Worm (Caenorhabditis elegans) whole organism, midembryonic: Measurements from ENCODE around the gene srz-66.

Experiments
- T22C8.4 ChIP-seq: fragments of 200-800 bp; sonication (Bioruptor generic); IDR thresholded peaks from 2 replicates; pipeline ENCODE4 v1.3.6; 2022; ENCODE audit warnings: missing genetic modification characterization, missing compliant biosample characterization
- cog-1 ChIP-seq: sonication (generic microtip); optimal IDR thresholded peaks from 2 replicates; lab custom pipeline; 2016; ENCODE audit warnings: missing genetic modification characterization, missing compliant biosample characterization
- flt-1 ChIP-seq: fragments of 200-800 bp; sonication (Bioruptor generic); IDR thresholded peaks from 2 replicates; pipeline ENCODE4 v1.3.6; 2022; ENCODE audit warnings: missing genetic modification characterization, missing compliant biosample characterization
- klf-2 ChIP-seq: fragments of 200-800 bp; sonication (Bioruptor generic); conservative IDR thresholded peaks from 2 replicates; pipeline ENCODE4 v1.3.6; 2022; ENCODE audit warnings: missing genetic modification reagents, missing genetic modification characterization, missing compliant biosample characterization
- med-1 ChIP-seq: sonication (generic microtip); optimal IDR thresholded peaks from 2 replicates; lab custom pipeline; 2017; ENCODE audit warnings: missing genetic modification characterization, mild to moderate bottlenecking, missing compliant biosample characterization, antibody characterized with exemption, missing genetic modification reagents; ENCODE audit not compliant: insufficient read depth
- ref-1 ChIP-seq: fragments of 200-800 bp; sonication (Bioruptor generic); conservative IDR thresholded peaks from 2 replicates; pipeline ENCODE4 v1.3.6; 2022; ENCODE audit warnings: missing genetic modification reagents, missing genetic modification characterization, missing compliant biosample characterization
- tab-1 ChIP-seq: fragments of 200-800 bp; sonication (Bioruptor generic); IDR thresholded peaks from 2 replicates; pipeline ENCODE4 v1.3.6; 2022; ENCODE audit warnings: missing genetic modification characterization, missing compliant biosample characterization
- ztf-23 ChIP-seq: fragments of 200-800 bp; sonication (Bioruptor generic); IDR thresholded peaks from 2 replicates; pipeline ENCODE4 v1.3.6; 2022; ENCODE audit warnings: missing genetic modification reagents, missing genetic modification characterization, missing compliant biosample characterization
- ztf-29 ChIP-seq: fragments of 200-800 bp; sonication (Bioruptor generic); IDR thresholded peaks from 2 replicates; pipeline ENCODE4 v1.3.6; 2022; ENCODE audit warnings: missing genetic modification reagents, missing genetic modification characterization, missing compliant biosample characterization

srz-66 gene

ce11 chrV:17182045-17182444 lies 14.7 kb upstream of the srz-66 start, which contains the start of gene srh-159:
Gene srh-159, plus strand, starts transcription at chrV:17182345.
- no peak for TF ChIP-seq flt-1 (GFP tag; lab: Robert Waterston, UW)
- TF ChIP-seq ref-1 (GFP tag; lab: Robert Waterston, UW): no peak
- TF ChIP-seq ztf-23 (GFP tag; lab: Robert Waterston, UW): no peak
- TF ChIP-seq klf-2 (GFP tag; lab: Robert Waterston, UW): no peak
- TF ChIP-seq tab-1 (GFP tag; lab: Robert Waterston, UW): no peak
- no peak for TF ChIP-seq med-1
- no peak for TF ChIP-seq ztf-29 (GFP tag; lab: Robert Waterston, UW)
- no peak for TF ChIP-seq T22C8.4
- TF ChIP-seq cog-1 (tag; lab: Kevin White, UChicago): no peak

DNA sequence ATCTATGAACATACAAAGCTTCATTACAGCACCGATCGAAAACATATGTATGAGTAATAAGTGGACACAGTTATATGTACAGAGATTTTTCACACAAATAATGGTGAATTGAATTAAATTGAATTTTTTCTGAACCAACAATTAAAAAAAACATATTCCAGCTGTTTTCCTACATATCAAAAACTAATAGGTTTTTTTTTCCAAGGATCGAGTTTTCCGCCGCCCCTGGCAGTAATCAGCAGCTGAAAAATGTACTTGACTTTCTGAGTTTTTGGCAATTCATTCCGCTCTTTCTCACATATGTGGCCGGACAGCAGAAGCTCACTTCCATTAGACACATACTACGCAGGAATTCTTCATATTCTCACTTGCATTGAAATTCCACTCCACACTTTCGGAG lies 11.1 kb upstream of the srz-66 start, which contains the start of gene srh-174:
Gene srh-174, plus strand, starts transcription at position 301 of the 400 bp plus-strand sequence.
- TF ChIP-seq ztf-23 (GFP tag; lab: Robert Waterston, UW): no peak
- no peak for TF ChIP-seq ztf-29 (GFP tag; lab: Robert Waterston, UW)
- no peak for TF ChIP-seq T22C8.4
- TF ChIP-seq ref-1 (GFP tag; lab: Robert Waterston, UW): no peak
- no peak for TF ChIP-seq klf-2 (GFP tag; lab: Robert Waterston, UW)
- TF ChIP-seq med-1: no peak
- no peak for TF ChIP-seq tab-1 (GFP tag; lab: Robert Waterston, UW)
- no peak for TF ChIP-seq flt-1 (GFP tag; lab: Robert Waterston, UW)
- no peak for TF ChIP-seq cog-1 (tag; lab: Kevin White, UChicago)

DNA sequence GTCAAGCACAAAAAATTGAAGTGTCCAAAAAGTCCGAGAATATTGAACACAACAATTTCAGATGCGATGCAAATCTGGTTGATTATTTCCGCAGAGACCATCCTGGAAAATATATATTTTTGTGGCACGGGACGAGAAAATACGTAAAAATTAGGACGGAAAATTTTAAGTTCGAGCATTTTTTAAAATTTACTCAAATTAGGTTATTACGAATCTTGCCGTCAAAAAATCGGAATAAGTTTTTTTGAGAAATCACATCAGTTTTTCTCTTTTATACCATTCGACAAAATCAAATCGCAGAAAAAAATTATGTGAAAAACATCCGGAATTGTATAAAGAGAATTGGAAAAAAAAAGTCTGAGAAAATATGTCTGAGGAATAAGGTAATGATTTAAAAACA lies 10.6 kb upstream of the srz-66 start, which contains the start of gene srsx-1:
Gene srsx-1, minus strand, starts transcription at position 101 of the 400 bp plus-strand sequence.
- TF ChIP-seq ztf-23 (GFP tag; lab: Robert Waterston, UW) (no peak), klf-2 (GFP tag; lab: Robert Waterston, UW) (no peak), med-1 (no peak), cog-1 (tag; lab: Kevin White, UChicago) (no peak), T22C8.4 (no peak), ref-1 (GFP tag; lab: Robert Waterston, UW) (no peak), tab-1 (GFP tag; lab: Robert Waterston, UW) (no peak), ztf-29 (GFP tag; lab: Robert Waterston, UW) (no peak), flt-1 (GFP tag; lab: Robert Waterston, UW) (no peak)

ce11 chrV:17173738-17174137 lies 6.4 kb upstream of the srz-66 start, which contains the start of gene srbc-25:
Gene srbc-25, plus strand, starts transcription at chrV:17174038.
- TF ChIP-seq med-1 (no peak), klf-2 (GFP tag; lab: Robert Waterston, UW) (no peak), ref-1 (GFP tag; lab: Robert Waterston, UW) (no peak), cog-1 (tag; lab: Kevin White, UChicago) (no peak), tab-1 (GFP tag; lab: Robert Waterston, UW) (no peak), ztf-29 (GFP tag; lab: Robert Waterston, UW) (no peak), T22C8.4 (no peak), ztf-23 (GFP tag; lab: Robert Waterston, UW) (no peak), flt-1 (GFP tag; lab: Robert Waterston, UW) (no peak)

ce11 chrV:17171551-17171950 lies 4.2 kb upstream of the srz-66 start, which contains the start of gene srbc-26:
Gene srbc-26, plus strand, starts transcription at chrV:17171851.
- TF ChIP-seq klf-2 (GFP tag; lab: Robert Waterston, UW) (no peak), tab-1 (GFP tag; lab: Robert Waterston, UW) (no peak), ztf-29 (GFP tag; lab: Robert Waterston, UW) (no peak), cog-1 (tag; lab: Kevin White, UChicago) (no peak), ref-1 (GFP tag; lab: Robert Waterston, UW) (no peak), ztf-23 (GFP tag; lab: Robert Waterston, UW) (no peak), flt-1 (GFP tag; lab: Robert Waterston, UW) (no peak), T22C8.4 (no peak), med-1 (no peak)

DNA sequence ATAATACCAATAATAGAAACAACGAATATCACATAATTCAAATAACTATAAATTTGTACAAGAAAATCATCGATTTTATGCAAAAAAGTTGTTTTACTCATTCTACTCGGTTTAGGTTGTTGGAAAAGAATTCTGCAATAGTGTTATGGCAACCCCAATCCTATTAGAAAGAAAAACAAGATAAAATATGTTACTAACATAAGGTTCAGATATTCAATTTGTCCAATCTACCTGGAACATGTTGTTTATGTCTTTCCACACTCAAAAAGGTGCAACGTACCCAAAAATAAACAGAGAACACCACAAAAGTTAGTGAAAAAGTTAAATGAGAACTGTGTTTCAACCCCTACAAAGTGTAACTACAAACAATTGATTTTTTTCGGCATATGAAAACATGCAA lies 3.5 kb upstream of the srz-66 start, which contains the start of gene srw-51:
Gene srw-51, minus strand, starts transcription at position 101 of the 400 bp plus-strand sequence.
- no peak for TF ChIP-seq ztf-29 (GFP tag; lab: Robert Waterston, UW)
- TF ChIP-seq flt-1 (GFP tag; lab: Robert Waterston, UW): no peak
- no peak for TF ChIP-seq med-1
- no peak for TF ChIP-seq tab-1 (GFP tag; lab: Robert Waterston, UW)
- no peak for TF ChIP-seq ref-1 (GFP tag; lab: Robert Waterston, UW)

DNA sequence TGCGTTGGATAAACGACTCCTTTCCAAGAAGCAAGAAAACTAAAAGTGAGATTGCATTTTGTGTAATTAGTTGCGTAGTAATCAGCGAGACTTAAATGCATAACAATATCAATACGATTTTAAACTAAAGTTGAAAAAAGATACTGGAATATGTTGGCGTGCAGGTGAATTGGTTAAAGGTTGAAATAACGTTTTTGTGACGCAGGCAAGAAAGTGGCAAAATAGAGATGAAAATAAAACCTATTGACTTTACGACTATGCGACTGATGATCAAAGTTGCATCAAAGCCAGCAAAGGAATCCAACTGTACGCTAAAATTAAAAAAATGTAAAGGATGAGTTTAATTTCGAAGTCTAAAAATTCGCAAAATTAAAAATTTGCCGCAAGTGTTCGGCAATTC lies 1.9 kb downstream of the srz-66 start, which contains the start of gene srh-102:
Gene srh-102, minus strand, starts transcription at position 101 of the 400 bp plus-strand sequence.
- TF ChIP-seq cog-1 (tag; lab: Kevin White, UChicago) (no peak), med-1 (no peak), ref-1 (GFP tag; lab: Robert Waterston, UW) (no peak), ztf-23 (GFP tag; lab: Robert Waterston, UW) (no peak), flt-1 (GFP tag; lab: Robert Waterston, UW) (no peak), T22C8.4 (no peak), ztf-29 (GFP tag; lab: Robert Waterston, UW) (no peak), klf-2 (GFP tag; lab: Robert Waterston, UW) (no peak), tab-1 (GFP tag; lab: Robert Waterston, UW) (no peak)

DNA sequence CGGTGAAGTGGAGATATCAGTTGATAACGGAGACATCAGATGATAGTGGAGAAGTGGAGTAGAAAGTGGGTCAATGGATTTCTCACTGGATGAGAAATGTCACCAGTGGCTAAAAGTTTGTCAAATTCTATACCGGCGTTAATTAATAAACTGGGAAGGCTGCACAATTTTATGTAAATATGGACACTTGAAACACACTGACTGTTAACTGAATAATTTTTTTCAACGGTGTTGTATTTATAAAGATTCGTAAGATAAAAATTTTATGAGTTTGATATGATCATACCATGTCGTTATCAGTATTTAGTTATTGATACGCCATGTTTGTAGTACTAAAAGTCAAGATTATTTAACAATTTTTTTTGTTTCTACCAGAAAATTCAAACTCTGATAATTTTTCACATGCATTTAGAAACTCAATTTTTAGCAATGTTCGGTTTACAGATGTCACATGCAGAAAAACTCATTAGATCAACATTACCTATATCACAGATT lies 7.9 kb downstream of the srz-66 start, which contains the start of gene F40D4.12:
Gene F40D4.12, plus strand, starts transcription at position 445 of the 495 bp plus-strand sequence.
- no peak for TF ChIP-seq tab-1 (GFP tag; lab: Robert Waterston, UW)
- no peak for TF ChIP-seq med-1
- no peak for TF ChIP-seq ref-1 (GFP tag; lab: Robert Waterston, UW)
- no peak for TF ChIP-seq ztf-23 (GFP tag; lab: Robert Waterston, UW)
- TF ChIP-seq klf-2 (GFP tag; lab: Robert Waterston, UW): no peak
- TF ChIP-seq T22C8.4: no peak
- no peak for TF ChIP-seq ztf-29 (GFP tag; lab: Robert Waterston, UW)
- TF ChIP-seq flt-1 (GFP tag; lab: Robert Waterston, UW): no peak
- no peak for TF ChIP-seq cog-1 (tag; lab: Kevin White, UChicago)

ce11 chrV:17157154-17157553 lies 10.2 kb downstream of the srz-66 start, which contains the start of gene F40D4.13:
Gene F40D4.13, minus strand, starts transcription at chrV:17157254.
- TF ChIP-seq flt-1 (GFP tag; lab: Robert Waterston, UW): no peak
- TF ChIP-seq T22C8.4: no peak
